Worm (Caenorhabditis elegans) whole organism, L2 larva: Measurements from ENCODE around the gene piga-1.
A peak's percentile ranks its signal among the peaks of the same experiment; 100 is the strongest.

Experiments used
- C34F6.9 ChIP-seq: fragments of 150-350 bp; optimal IDR thresholded peaks from 2 replicates; lab custom pipeline; 2014; ENCODE audit warnings: missing biosample characterization, missing genetic modification characterization
- F13H6.1 ChIP-seq: sonication (generic microtip); optimal IDR thresholded peaks from 2 replicates; lab custom pipeline; 2016; ENCODE audit warnings: missing genetic modification characterization, missing compliant biosample characterization
- Y55F3AM.14 ChIP-seq: fragments of 200-800 bp; sonication (Bioruptor generic); optimal IDR thresholded peaks from 2 replicates; lab custom pipeline; 2018; ENCODE audit warnings: mild to moderate bottlenecking, missing genetic modification characterization, missing compliant biosample characterization
- ZK546.5 ChIP-seq: sonication (generic microtip); optimal IDR thresholded peaks from 2 replicates; lab custom pipeline; 2017; ENCODE audit warnings: missing biosample characterization, missing genetic modification characterization
- ama-1 ChIP-seq: fragments of 150-350 bp; optimal IDR thresholded peaks from 2 replicates; lab custom pipeline; 2018; ENCODE audit warnings: inconsistent platforms
- ceh-16 ChIP-seq: fragments of 150-350 bp; optimal IDR thresholded peaks from 2 replicates; lab custom pipeline; 2014; ENCODE audit warnings: missing biosample characterization, missing genetic modification characterization
- crh-2 ChIP-seq: sonication (generic microtip); optimal IDR thresholded peaks from 2 replicates; lab custom pipeline; 2017; ENCODE audit warnings: missing biosample characterization, missing genetic modification characterization
- dmd-4 ChIP-seq: sonication (generic microtip); optimal IDR thresholded peaks from 2 replicates; lab custom pipeline; 2017; ENCODE audit warnings: missing biosample characterization, missing genetic modification characterization
- egl-27 ChIP-seq: sonication (generic microtip); optimal IDR thresholded peaks from 3 replicates; lab custom pipeline; 2017; ENCODE audit warnings: missing biosample characterization, missing genetic modification reagents, missing genetic modification characterization
- elt-1 ChIP-seq: fragments of 150-350 bp; optimal IDR thresholded peaks from 2 replicates; lab custom pipeline; 2014; ENCODE audit warnings: missing biosample characterization, missing genetic modification characterization
- elt-3 ChIP-seq: sonication (generic microtip); optimal IDR thresholded peaks from 2 replicates; lab custom pipeline; 2017; ENCODE audit warnings: missing biosample characterization, missing genetic modification characterization
- fos-1 ChIP-seq: fragments of 150-350 bp; optimal IDR thresholded peaks from 2 replicates; lab custom pipeline; 2014; ENCODE audit warnings: missing biosample characterization, missing genetic modification characterization
- gmeb-1 ChIP-seq: fragments of 150-350 bp; optimal IDR thresholded peaks from 2 replicates; lab custom pipeline; 2014; ENCODE audit warnings: missing biosample characterization, missing genetic modification characterization
- lin-11 ChIP-seq: fragments of 150-350 bp; sonication (generic microtip); optimal IDR thresholded peaks from 2 replicates; lab custom pipeline; 2014; ENCODE audit warnings: missing biosample characterization, missing genetic modification characterization, inconsistent platforms, mixed read lengths
- lin-13 ChIP-seq: fragments of 150-350 bp; optimal IDR thresholded peaks from 2 replicates; lab custom pipeline; 2014; ENCODE audit warnings: missing biosample characterization, missing genetic modification reagents, missing genetic modification characterization
- mab-5 ChIP-seq: fragments of 150-350 bp; optimal IDR thresholded peaks from 2 replicates; lab custom pipeline; 2014; ENCODE audit warnings: missing biosample characterization, missing genetic modification characterization
- mbf-1 ChIP-seq: sonication (generic microtip); optimal IDR thresholded peaks from 2 replicates; lab custom pipeline; 2017; ENCODE audit warnings: missing biosample characterization, missing genetic modification characterization
- nhr-10 ChIP-seq: sonication (generic microtip); optimal IDR thresholded peaks from 2 replicates; lab custom pipeline; 2017; ENCODE audit warnings: missing biosample characterization, missing genetic modification characterization
- nhr-12 ChIP-seq: fragments of 150-350 bp; optimal IDR thresholded peaks from 2 replicates; lab custom pipeline; 2014; ENCODE audit warnings: missing biosample characterization, missing genetic modification characterization
- nhr-21 ChIP-seq: fragments of 150-350 bp; optimal IDR thresholded peaks from 2 replicates; lab custom pipeline; 2014; ENCODE audit warnings: missing biosample characterization, missing genetic modification characterization
- nhr-23 ChIP-seq: fragments of 150-350 bp; optimal IDR thresholded peaks from 2 replicates; lab custom pipeline; 2014; ENCODE audit warnings: missing biosample characterization, missing genetic modification reagents, missing genetic modification characterization
- nhr-237 ChIP-seq: fragments of 150-350 bp; optimal IDR thresholded peaks from 2 replicates; lab custom pipeline; 2014; ENCODE audit warnings: missing biosample characterization, missing genetic modification characterization
- nhr-6 ChIP-seq: fragments of 150-350 bp; optimal IDR thresholded peaks from 2 replicates; lab custom pipeline; 2014; ENCODE audit warnings: missing biosample characterization, missing genetic modification characterization
- nhr-77 ChIP-seq: fragments of 150-350 bp; optimal IDR thresholded peaks from 2 replicates; lab custom pipeline; 2014; ENCODE audit warnings: missing biosample characterization, missing genetic modification characterization
- sma-3 ChIP-seq: sonication (generic microtip); optimal IDR thresholded peaks from 2 replicates; lab custom pipeline; 2016; ENCODE audit warnings: missing genetic modification reagents, missing genetic modification characterization, missing compliant biosample characterization
- sma-9 ChIP-seq, 2 experiments: fragments of 150-350 bp in 1 of 2; sonication (generic microtip) in 1 of 2; optimal IDR thresholded peaks; 2 replicates each; lab custom pipeline; 2014 to 2016; ENCODE audit warnings: missing genetic modification characterization in 2 of 2, mild to moderate bottlenecking in 1 of 2, missing biosample characterization in 1 of 2, missing compliant biosample characterization in 1 of 2, missing genetic modification reagents in 1 of 2, moderate library complexity in 1 of 2
- snpc-4 ChIP-seq: fragments of 150-350 bp; optimal IDR thresholded peaks from 2 replicates; lab custom pipeline; 2014; ENCODE audit warnings: missing biosample characterization, missing genetic modification characterization
- unc-39 ChIP-seq: fragments of 150-350 bp; optimal IDR thresholded peaks from 2 replicates; lab custom pipeline; 2014; ENCODE audit warnings: missing biosample characterization, missing genetic modification characterization
- unc-55 ChIP-seq: fragments of 150-350 bp; sonication (generic microtip); optimal IDR thresholded peaks from 3 replicates; lab custom pipeline; 2014; ENCODE audit warnings: missing biosample characterization, missing genetic modification reagents, missing genetic modification characterization
- unc-62 ChIP-seq: fragments of 150-350 bp; optimal IDR thresholded peaks from 2 replicates; lab custom pipeline; 2014; ENCODE audit warnings: missing biosample characterization, missing genetic modification reagents, missing genetic modification characterization
- zag-1 ChIP-seq: fragments of 150-350 bp; optimal IDR thresholded peaks from 2 replicates; lab custom pipeline; 2014; ENCODE audit warnings: missing biosample characterization, missing genetic modification characterization
- ztf-1 ChIP-seq: fragments of 200-800 bp; sonication (Bioruptor generic); conservative IDR thresholded peaks from 2 replicates; pipeline ENCODE4 v1.3.6; 2022; ENCODE audit warnings: missing genetic modification characterization, missing compliant biosample characterization
- ztf-11 ChIP-seq: sonication (generic microtip); optimal IDR thresholded peaks from 2 replicates; lab custom pipeline; 2017; ENCODE audit warnings: missing biosample characterization, missing genetic modification characterization

piga-1 gene

DNA sequence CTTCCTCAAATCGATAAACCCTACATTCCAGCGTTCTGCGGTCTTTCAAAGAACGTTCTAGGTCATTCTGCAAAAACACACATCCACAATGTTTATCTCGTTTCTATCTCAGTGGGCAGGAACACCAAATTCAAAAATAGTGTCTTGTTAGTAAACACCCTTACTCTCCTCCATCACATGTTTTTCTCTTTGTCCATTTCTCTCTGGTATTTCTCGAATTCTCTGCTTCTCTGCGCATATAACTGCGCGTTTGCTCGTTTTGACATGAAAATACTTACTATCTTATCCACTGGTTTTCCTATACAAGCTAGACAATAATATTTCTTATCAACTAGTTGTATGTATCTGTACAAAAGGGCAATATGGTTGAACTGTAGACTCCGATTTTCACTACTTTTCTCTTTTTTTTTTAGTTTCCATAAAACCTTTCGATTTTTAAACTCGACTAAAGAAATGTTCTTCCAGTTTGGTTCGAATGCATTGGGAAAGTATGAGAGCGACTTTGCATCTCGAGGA, 10.8 kb downstream of the piga-1 start, which contains the start of gene pyr-1 (continued):
- TF ChIP-seq mbf-1 (tag; lab: Kevin White, UChicago) (no peak), sma-3 (GFP tag; lab: Kevin White, UChicago) (peak; percentile 20)

DNA sequence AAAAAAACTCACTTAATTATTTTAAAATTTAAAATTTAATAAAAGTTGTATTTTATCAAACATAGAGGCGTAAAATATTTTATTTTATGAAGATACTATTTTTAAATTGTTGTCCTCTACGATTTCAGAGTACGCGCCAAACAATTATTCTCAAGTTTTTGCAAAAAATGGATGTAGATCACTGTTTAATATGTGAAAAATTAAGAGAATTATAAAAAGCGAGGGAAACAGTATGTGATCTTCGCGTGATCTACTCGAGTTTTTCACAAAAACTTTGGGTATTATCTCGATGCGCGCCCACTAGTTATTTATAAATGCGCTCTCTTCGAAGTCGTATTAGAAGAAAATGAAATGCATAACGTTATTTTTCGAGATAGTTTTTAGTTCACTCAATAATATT, 12.7 kb downstream of the piga-1 start:
- no peak for TF ChIP-seq nhr-237 (tag; lab: Kevin White, UChicago)
- no peak for TF ChIP-seq Y55F3AM.14 (GFP tag; lab: Kevin White, UChicago)
- TF ChIP-seq gmeb-1 (tag; lab: Kevin White, UChicago) = no peak
- no peak for TF ChIP-seq dmd-4
- no peak for TF ChIP-seq nhr-6 (tag; lab: Kevin White, UChicago)
- TF ChIP-seq fos-1 (tag; lab: Kevin White, UChicago) = no peak
- TF ChIP-seq sma-3 (GFP tag; lab: Kevin White, UChicago) = no peak
- TF ChIP-seq ceh-16 (tag; lab: Kevin White, UChicago) = no peak
- TF ChIP-seq ama-1 (lab: Kevin White, UChicago) = no peak
- no peak for TF ChIP-seq elt-3 (tag; lab: Kevin White, UChicago)
- TF ChIP-seq elt-1 = no peak
- TF ChIP-seq nhr-12 = no peak
- TF ChIP-seq nhr-10 (tag; lab: Kevin White, UChicago) = no peak
- TF ChIP-seq ztf-11 = no peak
- no peak for TF ChIP-seq C34F6.9 (tag; lab: Kevin White, UChicago)
- TF ChIP-seq mab-5 (tag; lab: Kevin White, UChicago) = no peak
- TF ChIP-seq snpc-4 = no peak

DNA sequence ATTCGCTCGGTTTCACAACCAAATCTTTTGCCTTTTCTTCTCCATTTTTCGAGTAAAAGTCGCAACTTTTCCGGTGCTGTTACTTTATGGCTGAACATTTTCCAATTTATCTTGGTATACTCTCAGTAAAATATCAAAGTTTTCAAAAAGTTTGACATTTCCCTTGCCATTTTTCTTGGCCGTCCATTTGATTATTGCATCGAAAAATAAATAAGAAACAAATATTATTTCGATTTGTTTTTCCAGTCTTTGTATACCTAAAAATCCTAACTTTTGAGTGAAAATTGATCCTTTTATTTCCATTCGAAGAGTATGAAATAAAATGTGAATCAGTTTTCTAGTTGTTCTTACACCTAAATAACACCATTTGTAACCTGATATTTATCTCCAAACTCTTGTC, 15.1 kb downstream of the piga-1 start:
- TF ChIP-seq nhr-23 (tag; lab: Kevin White, UChicago) (no peak), unc-55 (GFP tag; lab: Kevin White, UChicago) (no peak), lin-11 (tag; lab: Kevin White, UChicago) (no peak), ztf-1 (GFP tag; lab: Robert Waterston, UW) (no peak), lin-13 (GFP tag; lab: Kevin White, UChicago) (no peak), sma-9 (GFP tag; optimal IDR thresholded peaks at IDR 0.05; lab: Kevin White, UChicago) (no peak), sma-9 (tag; optimal IDR thresholded peaks at IDR 0.05; lab: Kevin White, UChicago) (no peak), zag-1 (tag; lab: Kevin White, UChicago) (no peak), nhr-12 (no peak)
- TF ChIP-seq, all 48 proteins: peak for 0

DNA sequence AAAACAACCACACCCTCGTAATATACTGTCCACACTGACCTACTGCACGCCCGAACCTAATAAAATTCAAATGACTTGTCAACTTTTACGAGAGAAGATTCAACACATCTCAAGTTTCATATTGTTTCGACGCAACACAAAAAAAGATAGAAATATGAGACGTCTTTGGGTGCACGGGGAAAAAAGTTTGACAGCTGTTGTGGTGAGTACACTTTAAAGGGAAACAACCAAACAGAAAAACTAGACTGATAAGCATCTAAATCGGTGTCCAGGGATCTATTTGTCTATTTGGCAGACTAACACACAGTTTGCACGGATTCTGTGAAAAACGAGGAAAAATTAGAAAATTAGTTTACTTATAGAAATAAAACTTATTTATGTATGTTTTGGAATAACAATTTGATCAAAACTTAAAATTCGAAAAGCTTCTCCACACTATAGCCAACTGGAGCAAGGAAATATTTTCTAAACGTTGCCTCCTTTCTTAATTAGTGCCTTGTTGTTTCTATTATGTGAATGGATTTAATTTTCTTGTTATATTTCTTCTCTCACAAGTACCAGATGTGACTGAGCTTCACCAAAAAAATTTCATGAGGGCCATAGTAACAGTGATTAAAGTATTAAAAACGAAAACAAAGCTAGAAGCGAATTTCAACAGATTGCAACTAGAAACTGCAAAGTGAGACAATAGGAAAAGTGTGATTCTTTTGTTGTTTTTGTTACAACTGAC, 17.7 kb downstream of the piga-1 start:
- TF ChIP-seq F13H6.1 (tag; lab: Kevin White, UChicago) = peak; percentile 20
- no peak for TF ChIP-seq snpc-4
- TF ChIP-seq unc-39 (tag; lab: Kevin White, UChicago) = no peak
- no peak for TF ChIP-seq nhr-23 (tag; lab: Kevin White, UChicago)
- no peak for TF ChIP-seq ztf-1 (GFP tag; lab: Robert Waterston, UW)
- TF ChIP-seq crh-2 (tag; lab: Kevin White, UChicago) = no peak

DNA sequence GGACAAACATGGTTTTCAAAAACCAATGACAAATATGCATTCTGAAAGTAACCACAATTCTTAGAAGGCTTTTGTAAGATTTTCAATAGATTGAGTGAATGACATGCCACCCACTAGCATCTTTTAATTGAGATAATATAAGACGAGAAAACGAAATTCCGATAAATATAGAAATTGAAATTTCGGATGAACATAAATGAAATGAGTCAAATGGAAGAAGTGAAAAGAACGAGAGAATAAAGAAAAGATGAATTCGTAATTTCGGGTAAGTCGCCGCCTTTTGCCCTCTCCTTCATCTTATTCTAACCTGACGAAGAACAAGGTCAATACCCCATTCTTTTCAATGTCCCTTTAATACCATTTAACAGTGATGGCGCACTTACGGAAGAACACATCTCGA, 19.1 kb downstream of the piga-1 start:
- TF ChIP-seq nhr-21 (tag; lab: Kevin White, UChicago) (no peak), ztf-11 (no peak), ZK546.5 (no peak), nhr-77 (tag; lab: Kevin White, UChicago) (no peak), C34F6.9 (tag; lab: Kevin White, UChicago) (no peak), unc-62 (GFP tag; lab: Kevin White, UChicago) (no peak), ceh-16 (tag; lab: Kevin White, UChicago) (no peak), Y55F3AM.14 (GFP tag; lab: Kevin White, UChicago) (no peak), unc-55 (GFP tag; lab: Kevin White, UChicago) (no peak)

DNA sequence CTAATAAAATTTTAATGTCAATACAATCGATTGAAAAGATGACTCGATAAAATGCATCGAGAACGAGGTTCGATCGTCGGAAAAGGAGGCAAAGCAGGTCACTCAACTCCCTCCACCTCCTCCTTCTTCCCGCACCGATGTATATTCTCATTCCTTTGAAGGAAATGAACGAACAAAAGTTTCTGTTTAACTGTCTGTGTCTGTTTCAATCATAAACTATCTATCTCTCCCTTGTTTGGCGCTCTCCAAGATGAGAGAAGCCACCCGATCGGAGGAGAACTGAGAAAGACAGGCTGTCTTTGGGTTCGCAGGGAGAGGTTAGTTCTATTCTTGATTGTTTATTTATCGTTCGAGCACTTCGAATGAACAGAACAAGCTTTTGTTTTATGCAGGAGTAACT, 20.4 kb downstream of the piga-1 start, which contains the start of gene D2085.7:
Gene D2085.7, plus strand, starts transcription at position 251 of the 400 bp plus-strand sequence.
- no peak for TF ChIP-seq egl-27 (tag; lab: Kevin White, UChicago)
- peak; percentile 63 for TF ChIP-seq fos-1 (tag; lab: Kevin White, UChicago)
- TF ChIP-seq nhr-23 (tag; lab: Kevin White, UChicago) = no peak
- no peak for TF ChIP-seq gmeb-1 (tag; lab: Kevin White, UChicago)
